Worm (Caenorhabditis elegans) whole organism, late embryonic: Measurements from ENCODE around the gene hmg-1.1.

Source experiments
- ama-1 ChIP-seq: fragments of 150-350 bp; optimal IDR thresholded peaks from 2 replicates; lab custom pipeline; 2014
- ceh-45 ChIP-seq: fragments of 200-800 bp; sonication (Bioruptor generic); IDR thresholded peaks from 2 replicates; pipeline ENCODE4 v1.3.6; 2022; ENCODE audit warnings: missing genetic modification reagents, missing genetic modification characterization, missing compliant biosample characterization
- ceh-9 ChIP-seq: sonication (generic microtip); optimal IDR thresholded peaks from 2 replicates; lab custom pipeline; 2016; ENCODE audit warnings: mild to moderate bottlenecking, missing genetic modification characterization, inconsistent platforms, missing compliant biosample characterization
- fkh-10 ChIP-seq: fragments of 150-350 bp; optimal IDR thresholded peaks from 2 replicates; lab custom pipeline; 2014; ENCODE audit warnings: missing biosample characterization, missing genetic modification reagents, missing genetic modification characterization
- gmeb-2 ChIP-seq: sonication (generic microtip); optimal IDR thresholded peaks from 2 replicates; lab custom pipeline; 2016; ENCODE audit warnings: missing genetic modification characterization, inconsistent platforms, missing compliant biosample characterization
- lin-11 ChIP-seq: fragments of 200-800 bp; sonication (Bioruptor generic); optimal IDR thresholded peaks from 2 replicates; lab custom pipeline; 2018; ENCODE audit warnings: mild to moderate bottlenecking, missing genetic modification characterization, missing compliant biosample characterization
- pax-1 ChIP-seq: fragments of 150-350 bp; optimal IDR thresholded peaks from 2 replicates; lab custom pipeline; 2014; ENCODE audit warnings: missing biosample characterization, missing genetic modification characterization
- rnt-1 ChIP-seq: sonication (generic microtip); optimal IDR thresholded peaks from 2 replicates; lab custom pipeline; 2016; ENCODE audit warnings: missing genetic modification characterization, missing compliant biosample characterization
- tbx-2 ChIP-seq: sonication (generic microtip); optimal IDR thresholded peaks from 2 replicates; lab custom pipeline; 2016; ENCODE audit warnings: missing genetic modification characterization, missing compliant biosample characterization
- unc-3 ChIP-seq, 2 experiments: fragments of 200-800 bp in 1 of 2; sonication (Bioruptor generic) in 1 of 2; sonication (generic microtip) in 1 of 2; conservative IDR thresholded peaks in 1 of 2; optimal IDR thresholded peaks in 1 of 2; 2 replicates each; pipeline versions ENCODE4 v1.3.6 to Lab custom; 2016 to 2022; ENCODE audit warnings: missing compliant biosample characterization in 2 of 2, missing genetic modification characterization in 2 of 2, missing genetic modification reagents in 1 of 2
- unc-86 ChIP-seq: sonication (generic microtip); optimal IDR thresholded peaks from 2 replicates; lab custom pipeline; 2016; ENCODE audit warnings: missing genetic modification characterization, missing compliant biosample characterization

- TF ChIP-seq unc-86 (tag; lab: Kevin White, UChicago), result no peak
- no peak for TF ChIP-seq rnt-1
- no peak for TF ChIP-seq lin-11 (tag; lab: Kevin White, UChicago)
- no peak for TF ChIP-seq pax-1 (tag; lab: Kevin White, UChicago)
- TF ChIP-seq tbx-2 (tag; lab: Kevin White, UChicago), result no peak
- TF ChIP-seq ceh-9 (tag; lab: Kevin White, UChicago), result no peak
- TF ChIP-seq ama-1 (lab: Kevin White, UChicago), result no peak
- TF ChIP-seq ceh-45 (GFP tag; lab: Robert Waterston, UW), result no peak
- no peak for TF ChIP-seq fkh-10 (GFP tag; lab: Kevin White, UChicago)
- TF ChIP-seq gmeb-2 (tag; lab: Kevin White, UChicago), result no peak
- no peak for TF ChIP-seq unc-3 (GFP tag; conservative IDR thresholded peaks at IDR 0.05; lab: Robert Waterston, UW)
- no peak for TF ChIP-seq unc-3 (tag; optimal IDR thresholded peaks at IDR 0.05; lab: Kevin White, UChicago)
These were observed 45.8 kb downstream of the hmg-1.1 start for ce11 chrII:14296320-14296719.
